Fruit fly (Drosophila melanogaster) Kc167 (cell line): ENCODE measurements around the gene CG42820.

ENCODE experiments used
- Myc ChIP-seq: fragments of >200 bp; optimal IDR thresholded peaks from 2 replicates; lab custom pipeline; 2017; ENCODE audit warnings: missing external identifiers
- Sin3A ChIP-seq: fragments of >200 bp; optimal IDR thresholded peaks from 2 replicates; lab custom pipeline; 2018; ENCODE audit warnings: missing external identifiers
- h ChIP-seq: fragments of >200 bp; optimal IDR thresholded peaks from 3 replicates; lab custom pipeline; 2018; ENCODE audit warnings: missing external identifiers
- insv ChIP-seq: fragments of >200 bp; optimal IDR thresholded peaks from 3 replicates; lab custom pipeline; 2018; ENCODE audit warnings: missing external identifiers
- psq ChIP-seq: fragments of >200 bp; optimal IDR thresholded peaks from 2 replicates; lab custom pipeline; 2017; ENCODE audit warnings: missing external identifiers
- ttk ChIP-seq: sonication (Bioruptor generic); optimal IDR thresholded peaks from 2 replicates; lab custom pipeline; 2017; ENCODE audit warnings: missing external identifiers

The CG42820 gene

dm6 chr2L:8403286-8404270 is 11.4 kb upstream of the CG42820 start, which contains the start of gene emb:
TSS of gene emb (plus strand) at chr2L:8403573.
- no peak for TF ChIP-seq insv (lab: Kevin White, UChicago)
- TF ChIP-seq psq = peak; percentile 68

dm6 chr2L:8402928-8403285 is 10.7 kb upstream of the CG42820 start, which contains the start of gene fy:
TSS of gene fy (minus strand) at chr2L:8403280.
- TF ChIP-seq insv (lab: Kevin White, UChicago) (no peak), Sin3A (lab: Kevin White, UChicago) (no peak), ttk (lab: Kevin White, UChicago) (no peak), h (lab: Kevin White, UChicago) (no peak), psq (no peak), Myc (lab: Kevin White, UChicago) (no peak)

dm6 chr2L:8399863-8400598 is 7.8 kb upstream of the CG42820 start, which contains the start of gene CG31898:
TSS of gene CG31898 (plus strand) at chr2L:8400421.
- TF ChIP-seq Sin3A (lab: Kevin White, UChicago) = no peak
- TF ChIP-seq insv (lab: Kevin White, UChicago) = no peak
- TF ChIP-seq ttk (lab: Kevin White, UChicago) = no peak
- no peak for TF ChIP-seq psq
- TF ChIP-seq h (lab: Kevin White, UChicago) = no peak
- TF ChIP-seq Myc (lab: Kevin White, UChicago) = no peak

dm6 chr2L:8398721-8399120 is 6.5 kb upstream of the CG42820 start, which contains the start of gene CG13386:
TSS of gene CG13386 (plus strand) at chr2L:8399021.
- TF ChIP-seq ttk (lab: Kevin White, UChicago) = no peak
- no peak for TF ChIP-seq psq

dm6 chr2L:8395996-8396699 is 4.0 kb upstream of the CG42820 start, which contains the start of the genes Peritrophin-15a and CG13385:
TSS of gene Peritrophin-15a (minus strand) at chr2L:8396096.
TSS of gene CG13385 (plus strand) at chr2L:8396649.
- TF ChIP-seq insv (lab: Kevin White, UChicago) (no peak), h (lab: Kevin White, UChicago) (no peak)

dm6 chr2L:8394840-8395239 is 2.6 kb upstream of the CG42820 start, which contains the start of gene Peritrophin-15b:
TSS of gene Peritrophin-15b (minus strand) at chr2L:8394940.
- TF ChIP-seq insv (lab: Kevin White, UChicago) (no peak), psq (no peak), Myc (lab: Kevin White, UChicago) (no peak), Sin3A (lab: Kevin White, UChicago) (no peak), ttk (lab: Kevin White, UChicago) (no peak), h (lab: Kevin White, UChicago) (no peak)

- TF ChIP-seq psq = no peak
- no peak for TF ChIP-seq Sin3A (lab: Kevin White, UChicago)
- TF ChIP-seq insv (lab: Kevin White, UChicago) = no peak
- no peak for TF ChIP-seq h (lab: Kevin White, UChicago)
- TF ChIP-seq ttk (lab: Kevin White, UChicago) = no peak
- TF ChIP-seq Myc (lab: Kevin White, UChicago) = no peak
Observed at dm6 chr2L:8394180-8394579, 2.0 kb upstream of the CG42820 start, which contains the start of gene lectin-29Ca. TSS of gene lectin-29Ca (minus strand) at chr2L:8394280.

dm6 chr2L:8393122-8393521 is 924 bp upstream of the CG42820 start, which contains the start of gene Acp29AB:
TSS of gene Acp29AB (minus strand) at chr2L:8393222.
- no peak for TF ChIP-seq Myc (lab: Kevin White, UChicago)
- TF ChIP-seq psq = no peak
- TF ChIP-seq insv (lab: Kevin White, UChicago) = no peak
- TF ChIP-seq ttk (lab: Kevin White, UChicago) = no peak
- TF ChIP-seq h (lab: Kevin White, UChicago) = no peak
- no peak for TF ChIP-seq Sin3A (lab: Kevin White, UChicago)

- TF ChIP-seq psq (no peak), Sin3A (lab: Kevin White, UChicago) (no peak)
Observed at dm6 chr2L:8389231-8389630, 3.0 kb downstream of the CG42820 start, which contains the start of gene CG42819. TSS of gene CG42819 (minus strand) at chr2L:8389331.

dm6 chr2L:8385849-8386248 is 6.3 kb downstream of the CG42820 start:
- no peak for TF ChIP-seq psq
- TF ChIP-seq ttk (lab: Kevin White, UChicago) = no peak
- TF ChIP-seq insv (lab: Kevin White, UChicago) = no peak
- no peak for TF ChIP-seq h (lab: Kevin White, UChicago)
- no peak for TF ChIP-seq Myc (lab: Kevin White, UChicago)
- no peak for TF ChIP-seq Sin3A (lab: Kevin White, UChicago)

dm6 chr2L:8384985-8385519 is 7.1 kb downstream of the CG42820 start:
- TF ChIP-seq h (lab: Kevin White, UChicago) (no peak), ttk (lab: Kevin White, UChicago) (no peak), Sin3A (lab: Kevin White, UChicago) (no peak), psq (no peak), Myc (lab: Kevin White, UChicago) (no peak), insv (lab: Kevin White, UChicago) (no peak)
